Fruit fly (Drosophila melanogaster): ENCODE data around the gene CG12708.
A peak's percentile ranks its signal among the peaks of the same experiment; 100 is the strongest.

Gene CG12708

DNA sequence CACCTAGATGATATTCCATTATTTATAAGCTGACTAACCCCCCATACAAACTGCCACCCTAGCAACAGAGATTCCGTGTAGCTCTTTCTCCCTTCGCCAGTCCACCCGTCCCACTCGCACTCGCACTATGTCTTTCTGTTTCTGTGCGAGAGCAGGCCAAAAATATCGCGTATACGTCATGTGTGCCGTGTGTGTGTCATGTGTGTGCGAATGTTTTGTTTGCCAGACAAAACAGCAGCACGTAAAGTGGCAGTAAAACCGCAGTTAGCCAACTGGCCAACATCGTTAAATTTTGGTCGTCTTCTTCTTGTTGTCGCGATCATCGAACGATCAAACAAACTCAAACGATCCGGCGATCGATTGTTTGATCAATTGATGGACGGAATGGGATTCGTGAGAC is 43.8 kb upstream of the CG12708 start (continued):
- 0 out of 4 replicates have a peak, but pooled peaks have one; percentile 48 for TF ChIP-seq chinmo (GFP tag; IDR thresholded peaks at IDR 0.05; ENCODE audit: partially characterized antibody)

DNA sequence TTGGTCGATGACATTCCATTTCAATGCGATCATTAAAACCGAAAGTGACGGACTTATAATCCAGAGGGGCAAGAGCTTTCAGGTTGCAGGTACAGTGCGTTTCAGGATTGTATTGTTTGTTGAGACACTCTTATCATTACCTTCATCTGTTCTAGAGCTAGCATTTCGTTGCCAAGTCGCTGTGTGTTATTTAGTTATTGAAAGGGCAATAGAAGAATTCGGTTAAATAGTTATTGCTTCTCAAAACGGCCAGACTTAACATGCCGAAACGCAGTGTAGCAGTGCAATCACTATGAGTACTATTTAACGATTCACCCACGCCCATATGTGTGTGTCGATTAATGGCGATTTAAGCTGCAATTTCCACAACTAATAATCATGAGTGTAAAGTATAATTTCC is 42.6 kb upstream of the CG12708 start:
- TF ChIP-seq CG31441 (GFP tag; IDR thresholded peaks at IDR 0.05) (no peak), row (GFP tag; IDR thresholded peaks at IDR 0.05) (0 out of 3 replicates have a peak, but pooled peaks have one; percentile 28), CG16813 (GFP tag; IDR thresholded peaks at IDR 0.05; ENCODE audit: partially characterized antibody) (no peak), z (GFP tag; IDR thresholded peaks at IDR 0.05) (no peak), eve (GFP tag; optimal IDR thresholded peaks at IDR 0.05) (peak in 1 of 2 experiments; percentile 22), knrl (GFP tag; IDR thresholded peaks at IDR 0.05; ENCODE audit: partially characterized antibody) (no peak), Ets65A (GFP tag) (peak; percentile 85), phol (tag; optimal IDR thresholded peaks at IDR 0.05) (peak; percentile 2), CG4707 (GFP tag; optimal IDR thresholded peaks at IDR 0.05) (no peak), CG2678 (tag; optimal IDR thresholded peaks at IDR 0.05) (peak; percentile 21), CG1603 (tag; optimal IDR thresholded peaks at IDR 0.05) (peak; percentile 51), CG15269 (tag; optimal IDR thresholded peaks at IDR 0.05) (peak; percentile 15), ci (GFP tag; IDR thresholded peaks at IDR 0.05) (0 out of 3 replicates have a peak, but pooled peaks have one; percentile 40), Asciz (GFP tag; optimal IDR thresholded peaks at IDR 0.05) (no peak), D19A (tag; optimal IDR thresholded peaks at IDR 0.05) (no peak), Dbx (GFP tag; IDR thresholded peaks at IDR 0.05) (no peak), Med (GFP tag) (peak; percentile 68), psq (GFP tag; optimal IDR thresholded peaks at IDR 0.05) (no peak), CG4360 (GFP tag; IDR thresholded peaks at IDR 0.05) (no peak), trh (GFP tag; optimal IDR thresholded peaks at IDR 0.05) (no peak), CG3163 (GFP tag; optimal IDR thresholded peaks at IDR 0.05) (no peak), CG3281 (GFP tag; optimal IDR thresholded peaks at IDR 0.05) (no peak), Sox102F (GFP tag; optimal IDR thresholded peaks at IDR 0.05) (peak; percentile 35), CG13296 (GFP tag; optimal IDR thresholded peaks at IDR 0.05) (no peak), bsh (GFP tag; optimal IDR thresholded peaks at IDR 0.05) (no peak), oc (tag; optimal IDR thresholded peaks at IDR 0.05) (no peak), unpg (GFP tag; optimal IDR thresholded peaks at IDR 0.05) (peak; percentile 11), Ptx1 (GFP tag; IDR thresholded peaks at IDR 0.05) (peak; percentile 33), zen2 (GFP tag; IDR thresholded peaks at IDR 0.05; ENCODE audit: partially characterized antibody) (no peak), CHES-1-like (GFP tag; optimal IDR thresholded peaks at IDR 0.05) (no peak), CG17359 (tag; optimal IDR thresholded peaks at IDR 0.05) (peak; percentile 17), Rx (GFP tag; IDR thresholded peaks at IDR 0.05) (no peak), CG32772 (GFP tag; IDR thresholded peaks at IDR 0.05) (no peak), fd96Cb (tag; optimal IDR thresholded peaks at IDR 0.05) (peak; percentile 16), Kr (GFP tag; optimal IDR thresholded peaks at IDR 0.05) (no peak), CG11504 (tag; optimal IDR thresholded peaks at IDR 0.05) (peak; percentile 39), CG15011 (GFP tag; optimal IDR thresholded peaks at IDR 0.05) (no peak), Blimp-1 (GFP tag; optimal IDR thresholded peaks at IDR 0.05) (peak; percentile 46), CG8944 (GFP tag; optimal IDR thresholded peaks at IDR 0.05) (no peak), CG31388 (GFP tag; optimal IDR thresholded peaks at IDR 0.05) (no peak), dysf (GFP tag; IDR thresholded peaks at IDR 0.05) (0 out of 3 replicates have a peak, but pooled peaks have one; percentile 29), CG4282 (GFP tag; optimal IDR thresholded peaks at IDR 0.05) (no peak), Dll (GFP tag; IDR thresholded peaks at IDR 0.05; ENCODE audit: partially characterized antibody) (no peak), Bdp1 (GFP tag; optimal IDR thresholded peaks at IDR 0.05) (no peak), stwl (tag; optimal IDR thresholded peaks at IDR 0.05) (no peak), Hr51 (GFP tag; optimal IDR thresholded peaks at IDR 0.05) (peak in 1 of 2 experiments; percentile 27), Oli (tag; optimal IDR thresholded peaks at IDR 0.05) (peak; percentile 23)
